Worm (Caenorhabditis elegans): ENCODE measurements around the gene glo-3.
A peak's percentile ranks its signal among the peaks of the same experiment; 100 is the strongest.

The glo-3 gene

DNA sequence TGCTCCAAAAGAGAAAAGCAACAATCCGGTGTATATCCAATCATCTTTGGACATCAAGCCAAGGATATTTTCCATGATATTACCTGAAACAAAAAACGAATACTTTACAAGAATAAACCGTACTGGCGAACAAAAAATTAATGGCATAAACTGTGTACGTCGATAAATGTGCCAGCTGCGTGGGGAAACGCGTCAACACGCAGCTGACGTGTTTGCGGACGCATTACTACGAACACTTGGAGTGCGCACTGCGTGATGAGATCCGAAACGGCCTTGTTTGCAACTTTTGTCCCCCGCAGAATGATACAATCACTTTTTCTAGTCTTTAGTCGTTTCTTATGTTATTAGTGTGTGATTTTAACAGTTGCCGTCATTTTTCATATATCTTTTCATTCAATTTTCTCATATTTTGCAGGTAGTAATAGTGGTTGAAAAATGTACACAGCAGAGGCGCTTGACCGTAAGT lies 9.0 kb upstream of the glo-3 start, which contains the start of the genes mboa-7 and git-1:
Gene mboa-7, minus strand, starts transcription at position 83 of the 466 bp plus-strand sequence.
Gene git-1, plus strand, starts transcription at position 416 of the 466 bp plus-strand sequence.
- peak; percentile 40 for TF ChIP-seq lin-11 (tag; optimal IDR thresholded peaks at IDR 0.05)
- TF ChIP-seq fos-1 (tag; optimal IDR thresholded peaks at IDR 0.05): peak; percentile 53
- TF ChIP-seq mdl-1 (tag; optimal IDR thresholded peaks at IDR 0.05): peak in 1 of 2 experiments; percentile 15
- TF ChIP-seq gmeb-1 (tag; optimal IDR thresholded peaks at IDR 0.05): peak; percentile 57
- no peak for TF ChIP-seq skn-1 (tag; optimal IDR thresholded peaks at IDR 0.05)
- TF ChIP-seq C34F6.9 (tag; optimal IDR thresholded peaks at IDR 0.05): peak; percentile 42
- TF ChIP-seq lin-13 (GFP tag; optimal IDR thresholded peaks at IDR 0.05): peak; percentile 47
- TF ChIP-seq nhr-237 (tag; optimal IDR thresholded peaks at IDR 0.05): no peak
- TF ChIP-seq mbf-1 (tag; optimal IDR thresholded peaks at IDR 0.05): no peak
- TF ChIP-seq elt-3 (tag; optimal IDR thresholded peaks at IDR 0.05): no peak
- TF ChIP-seq elt-1 (tag; optimal IDR thresholded peaks at IDR 0.05): no peak
- TF ChIP-seq mab-5 (tag; optimal IDR thresholded peaks at IDR 0.05): peak; percentile 26
- TF ChIP-seq alr-1 (tag; optimal IDR thresholded peaks at IDR 0.05): no peak
- no peak for TF ChIP-seq ZK546.5 (tag; optimal IDR thresholded peaks at IDR 0.05)
- TF ChIP-seq dmd-4 (tag; optimal IDR thresholded peaks at IDR 0.05): no peak
- no peak for TF ChIP-seq lin-39 (tag; optimal IDR thresholded peaks at IDR 0.05)
- TF ChIP-seq lsy-2 (tag; optimal IDR thresholded peaks at IDR 0.05): peak in 1 of 2 experiments; percentile 66
- peak; percentile 40 for TF ChIP-seq nhr-21 (tag; optimal IDR thresholded peaks at IDR 0.05)
- TF ChIP-seq ceh-82 (tag; optimal IDR thresholded peaks at IDR 0.05): no peak
- TF ChIP-seq crh-2 (tag; optimal IDR thresholded peaks at IDR 0.05): peak; percentile 59
- TF ChIP-seq nhr-25 (tag; optimal IDR thresholded peaks at IDR 0.05): no peak
- peak; percentile 29 for TF ChIP-seq ceh-16 (tag; optimal IDR thresholded peaks at IDR 0.05)
- peak; percentile 68 for TF ChIP-seq nhr-129 (tag; optimal IDR thresholded peaks at IDR 0.05)
- peak; percentile 43 for TF ChIP-seq sem-4 (tag; optimal IDR thresholded peaks at IDR 0.05)
- TF ChIP-seq egl-27 (tag; optimal IDR thresholded peaks at IDR 0.05): peak; percentile 6
- peak; percentile 68 for TF ChIP-seq unc-55 (GFP tag; optimal IDR thresholded peaks at IDR 0.05)
- TF ChIP-seq aly-2 (tag; optimal IDR thresholded peaks at IDR 0.05): no peak
- TF ChIP-seq Y55F3AM.14 (GFP tag; optimal IDR thresholded peaks at IDR 0.05): no peak
- peak; percentile 77 for TF ChIP-seq sma-9 (GFP tag; optimal IDR thresholded peaks at IDR 0.05)
- TF ChIP-seq sma-9 (tag; optimal IDR thresholded peaks at IDR 0.05): no peak
- no peak for TF ChIP-seq unc-39 (tag; optimal IDR thresholded peaks at IDR 0.05)
- TF ChIP-seq sma-3 (GFP tag; optimal IDR thresholded peaks at IDR 0.05): peak; percentile 73
- TF ChIP-seq F13H6.1 (tag; optimal IDR thresholded peaks at IDR 0.05): peak; percentile 56
- TF ChIP-seq zag-1 (tag; optimal IDR thresholded peaks at IDR 0.05): no peak

DNA sequence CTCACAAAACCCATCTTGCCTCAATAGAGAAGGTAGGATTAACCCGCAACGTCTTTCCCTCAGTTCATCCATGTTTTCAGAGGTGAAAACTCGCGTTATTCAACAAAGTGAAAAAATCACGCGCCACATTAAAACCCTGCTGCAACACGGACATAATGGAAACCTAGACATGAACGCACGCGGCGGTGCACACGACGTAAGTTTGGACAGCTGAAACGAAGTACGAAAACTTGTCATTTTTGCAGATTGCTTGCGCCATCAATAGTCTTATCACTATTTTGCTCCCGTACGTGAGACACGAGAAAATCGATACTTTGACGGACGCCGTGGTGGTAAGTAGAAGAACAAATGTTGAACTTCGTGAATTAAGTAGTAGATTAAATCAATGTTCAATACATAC lies 6.1 kb upstream of the glo-3 start:
- TF ChIP-seq nhr-10 (tag; optimal IDR thresholded peaks at IDR 0.05): no peak
- TF ChIP-seq mbf-1 (tag; optimal IDR thresholded peaks at IDR 0.05): no peak
- TF ChIP-seq peb-1 (tag; optimal IDR thresholded peaks at IDR 0.05): no peak
- TF ChIP-seq fos-1 (tag; optimal IDR thresholded peaks at IDR 0.05): peak; percentile 13
- TF ChIP-seq lin-13 (GFP tag; optimal IDR thresholded peaks at IDR 0.05): no peak
- no peak for TF ChIP-seq sma-3 (GFP tag; optimal IDR thresholded peaks at IDR 0.05)
- no peak for TF ChIP-seq nhr-12 (tag; optimal IDR thresholded peaks at IDR 0.05)
- TF ChIP-seq zag-1 (tag; optimal IDR thresholded peaks at IDR 0.05): no peak
- TF ChIP-seq unc-55 (GFP tag; optimal IDR thresholded peaks at IDR 0.05): no peak
- no peak for TF ChIP-seq aly-2 (tag; optimal IDR thresholded peaks at IDR 0.05)
- no peak for TF ChIP-seq gmeb-1 (tag; optimal IDR thresholded peaks at IDR 0.05)
- no peak for TF ChIP-seq ztf-1 (GFP tag; conservative IDR thresholded peaks at IDR 0.05)
- peak; percentile 42 for TF ChIP-seq sma-9 (GFP tag; optimal IDR thresholded peaks at IDR 0.05)
- TF ChIP-seq sma-9 (tag; optimal IDR thresholded peaks at IDR 0.05): no peak
- no peak for TF ChIP-seq unc-39 (tag; optimal IDR thresholded peaks at IDR 0.05)
- TF ChIP-seq nhr-25 (tag; optimal IDR thresholded peaks at IDR 0.05): no peak
- no peak for TF ChIP-seq Y55F3AM.14 (GFP tag; optimal IDR thresholded peaks at IDR 0.05)
- no peak for TF ChIP-seq mdl-1 (tag; optimal IDR thresholded peaks at IDR 0.05)
- no peak for TF ChIP-seq ztf-4 (tag; optimal IDR thresholded peaks at IDR 0.05)

ce11 chrX:10528993-10529392 lies 4.5 kb upstream of the glo-3 start, which contains the start of the genes F14F3.5 and slcf-1:
TSS of gene F14F3.5 (minus strand) at chrX:10529226.
TSS of gene slcf-1 (plus strand) at chrX:10529294.
- TF ChIP-seq lsy-2 (tag; optimal IDR thresholded peaks at IDR 0.05) (no peak), fos-1 (tag; optimal IDR thresholded peaks at IDR 0.05) (peak; percentile 38), nhr-77 (tag; optimal IDR thresholded peaks at IDR 0.05) (no peak), unc-39 (tag; optimal IDR thresholded peaks at IDR 0.05) (no peak)
